Fruit fly (Drosophila melanogaster) whole organism, embryonic: Measurements from ENCODE around the gene dmrt11E.

ENCODE experiments used
- ATbp ChIP-seq: fragments of 200-800 bp; sonication (Bioruptor generic); optimal IDR thresholded peaks from 2 replicates; lab custom pipeline; 2017; ENCODE audit warnings: missing biosample characterization, mild to moderate bottlenecking, missing genetic modification characterization, missing genetic modification reagents
- Adf1 ChIP-seq: fragments of 200-800 bp; sonication (Bioruptor generic); IDR thresholded peaks from 2 replicates; pipeline ENCODE4 v1.3.6; 2022; ENCODE audit warnings: missing biosample characterization, missing genetic modification characterization
- Asciz ChIP-seq: fragments of 200-800 bp; sonication (Bioruptor generic); optimal IDR thresholded peaks from 2 replicates; lab custom pipeline; 2017; ENCODE audit warnings: missing biosample characterization, mild to moderate bottlenecking, missing genetic modification characterization, missing genetic modification reagents
- Awh ChIP-seq: fragments of 200-800 bp; sonication (Bioruptor generic); IDR thresholded peaks from 2 replicates; pipeline ENCODE4, ENCODE4 v1.3.6; 2022; ENCODE audit warnings: missing biosample characterization, missing genetic modification characterization
- C15 ChIP-seq: fragments of 200-800 bp; sonication (Bioruptor generic); IDR thresholded peaks from 3 replicates; pipeline ENCODE4 v1.3.6; 2022; ENCODE audit warnings: missing biosample characterization, missing genetic modification characterization
- CG10321 ChIP-seq: fragments of 200-800 bp; sonication (Bioruptor generic); IDR thresholded peaks from 2 replicates; pipeline ENCODE4 v1.3.6; 2022; ENCODE audit warnings: missing biosample characterization, missing genetic modification characterization
- CG10366 ChIP-seq: fragments of 200-800 bp; sonication (Bioruptor generic); IDR thresholded peaks from 2 replicates; pipeline ENCODE4 v1.3.6; 2022; ENCODE audit warnings: missing biosample characterization, missing genetic modification characterization
- CG10565 ChIP-seq: fragments of 200-800 bp; sonication (Bioruptor generic); optimal IDR thresholded peaks from 3 replicates; lab custom pipeline; 2016; ENCODE audit warnings: missing biosample characterization, mild to moderate bottlenecking, missing genetic modification characterization
- CG11560 ChIP-seq: fragments of 200-800 bp; sonication (Bioruptor generic); IDR thresholded peaks from 3 replicates; pipeline ENCODE4 v1.3.6; 2022; ENCODE audit warnings: missing biosample characterization, missing genetic modification characterization
- CG11696 ChIP-seq: fragments of 200-800 bp; sonication (Bioruptor generic); IDR thresholded peaks from 2 replicates; pipeline ENCODE4 v1.3.6; 2022; ENCODE audit warnings: missing biosample characterization, missing genetic modification characterization
- CG12104 ChIP-seq: fragments of 200-800 bp; sonication (Bioruptor generic); optimal IDR thresholded peaks from 3 replicates; lab custom pipeline; 2016; ENCODE audit warnings: missing biosample characterization, missing genetic modification characterization
- CG1233 ChIP-seq: fragments of 200-800 bp; sonication (Bioruptor generic); optimal IDR thresholded peaks from 4 replicates; lab custom pipeline; 2018; ENCODE audit warnings: missing biosample characterization, mild to moderate bottlenecking, missing genetic modification characterization
- CG12769 ChIP-seq: fragments of 200-800 bp; sonication (Bioruptor generic); optimal IDR thresholded peaks from 2 replicates; lab custom pipeline; 2019; ENCODE audit warnings: missing biosample characterization, mild to moderate bottlenecking, missing genetic modification characterization, moderate library complexity
- CG12942 ChIP-seq: fragments of 200-800 bp; sonication (Bioruptor generic); optimal IDR thresholded peaks from 3 replicates; lab custom pipeline; 2016; ENCODE audit warnings: missing biosample characterization, missing genetic modification characterization
- CG14050 ChIP-seq: fragments of 200-800 bp; sonication (Bioruptor generic); IDR thresholded peaks from 3 replicates; pipeline ENCODE4 v1.3.6; 2022; ENCODE audit warnings: missing biosample characterization, missing genetic modification characterization
- CG1603 ChIP-seq: fragments of 200-800 bp; sonication (Bioruptor generic); optimal IDR thresholded peaks from 2 replicates; lab custom pipeline; 2019; ENCODE audit warnings: missing biosample characterization, mild to moderate bottlenecking, missing genetic modification characterization, moderate library complexity
- CG17186 ChIP-seq: fragments of 200-800 bp; sonication (Bioruptor generic); optimal IDR thresholded peaks from 3 replicates; lab custom pipeline; 2017; ENCODE audit warnings: missing biosample characterization, missing genetic modification reagents, missing genetic modification characterization
- CG18599 ChIP-seq: fragments of 200-800 bp; sonication (Bioruptor generic); optimal IDR thresholded peaks from 3 replicates; lab custom pipeline; 2017; ENCODE audit warnings: missing biosample characterization, missing genetic modification characterization, mild to moderate bottlenecking, moderate library complexity, missing genetic modification reagents
- CG18764 ChIP-seq: fragments of 200-800 bp; sonication (Bioruptor generic); optimal IDR thresholded peaks from 3 replicates; lab custom pipeline; 2016; ENCODE audit warnings: missing biosample characterization, missing genetic modification characterization
- CG2116 ChIP-seq: fragments of 200-800 bp; sonication (Bioruptor generic); optimal IDR thresholded peaks from 3 replicates; lab custom pipeline; 2018; ENCODE audit warnings: missing biosample characterization, mild to moderate bottlenecking, missing genetic modification characterization
- CG2129 ChIP-seq: fragments of 200-800 bp; sonication (Bioruptor generic); IDR thresholded peaks from 2 replicates; pipeline ENCODE4 v1.3.6; 2022; ENCODE audit warnings: missing biosample characterization, missing genetic modification characterization; ENCODE audit not compliant: partially characterized antibody
- CG30020 ChIP-seq: fragments of 200-800 bp; optimal IDR thresholded peaks from 2 replicates; lab custom pipeline; 2019; ENCODE audit warnings: missing biosample characterization, mild to moderate bottlenecking, missing genetic modification characterization, moderate library complexity
- CG3065 ChIP-seq: fragments of 200-800 bp; sonication (Bioruptor generic); optimal IDR thresholded peaks from 2 replicates; lab custom pipeline; 2016; ENCODE audit warnings: missing biosample characterization, missing genetic modification characterization
- CG4730 ChIP-seq: fragments of 200-800 bp; sonication (Bioruptor generic); IDR thresholded peaks from 2 replicates; pipeline ENCODE4 v1.3.6; 2022; ENCODE audit warnings: missing biosample characterization, missing genetic modification characterization
- CG5245 ChIP-seq: fragments of 200-800 bp; sonication (Bioruptor generic); optimal IDR thresholded peaks from 3 replicates; lab custom pipeline; 2016; ENCODE audit warnings: missing biosample characterization, missing genetic modification characterization
- CG7556 ChIP-seq: fragments of 200-800 bp; sonication (Bioruptor generic); optimal IDR thresholded peaks from 2 replicates; lab custom pipeline; 2017; ENCODE audit warnings: missing biosample characterization, mild to moderate bottlenecking, missing genetic modification characterization
- CG8089 ChIP-seq: fragments of 200-800 bp; sonication (Bioruptor generic); optimal IDR thresholded peaks from 3 replicates; lab custom pipeline; 2016; ENCODE audit warnings: missing biosample characterization, missing genetic modification characterization
- CG8359 ChIP-seq: fragments of 200-800 bp; sonication (Bioruptor generic); optimal IDR thresholded peaks from 2 replicates; lab custom pipeline; 2017; ENCODE audit warnings: missing biosample characterization, mild to moderate bottlenecking, missing genetic modification characterization, borderline replicate concordance
- CG9876 ChIP-seq: fragments of 200-800 bp; sonication (Bioruptor generic); optimal IDR thresholded peaks from 2 replicates; lab custom pipeline; 2016; ENCODE audit warnings: missing biosample characterization, missing genetic modification characterization
- CkIIα-i1 ChIP-seq: fragments of 200-800 bp; sonication (Bioruptor generic); IDR thresholded peaks from 2 replicates; pipeline ENCODE4 v1.3.6; 2022; ENCODE audit warnings: missing biosample characterization, missing genetic modification characterization
- Fer3 ChIP-seq: fragments of 200-800 bp; sonication (Bioruptor generic); optimal IDR thresholded peaks from 2 replicates; lab custom pipeline; 2018; ENCODE audit warnings: missing biosample characterization, mild to moderate bottlenecking, missing genetic modification characterization, moderate library complexity
- HLH54F ChIP-seq: fragments of 200-800 bp; sonication (Bioruptor generic); optimal IDR thresholded peaks from 3 replicates; lab custom pipeline; 2016; ENCODE audit warnings: missing biosample characterization, missing genetic modification characterization
- Hr78 ChIP-seq, 2 experiments: fragments of 200-800 bp in 1 of 2; fragments of >200 bp in 1 of 2; sonication (Bioruptor generic) in 1 of 2; optimal IDR thresholded peaks; 2 replicates each; lab custom pipeline; 2017 to 2019; ENCODE audit warnings: missing biosample characterization in 2 of 2, missing genetic modification characterization in 2 of 2, mild to moderate bottlenecking in 1 of 2, moderate library complexity in 1 of 2
- Hsf ChIP-seq: fragments of 200-800 bp; sonication (Bioruptor generic); optimal IDR thresholded peaks from 3 replicates; lab custom pipeline; 2016; ENCODE audit warnings: missing biosample characterization, missing genetic modification characterization
- Mrtf ChIP-seq: fragments of 200-800 bp; sonication (Bioruptor generic); IDR thresholded peaks from 3 replicates; pipeline ENCODE4 v1.3.6; 2022; ENCODE audit warnings: missing biosample characterization, missing genetic modification characterization
- Rfx ChIP-seq: fragments of 200-800 bp; sonication (Bioruptor generic); IDR thresholded peaks from 2 replicates; pipeline ENCODE4 v1.3.6; 2022; ENCODE audit warnings: missing biosample characterization, missing genetic modification characterization
- TFAM ChIP-seq: fragments of 200-800 bp; sonication (Bioruptor generic); optimal IDR thresholded peaks from 2 replicates; lab custom pipeline; 2017; ENCODE audit warnings: missing biosample characterization, missing genetic modification characterization, inconsistent platforms
- ash1 ChIP-seq: fragments of 200-800 bp; sonication (Bioruptor generic); optimal IDR thresholded peaks from 2 replicates; lab custom pipeline; 2018; ENCODE audit warnings: missing biosample characterization, mild to moderate bottlenecking, missing genetic modification characterization
- bsh ChIP-seq, 2 experiments: fragments of 200-800 bp; sonication (Bioruptor generic); optimal IDR thresholded peaks; 2 replicates each; lab custom pipeline; 2017 to 2018; ENCODE audit warnings: mild to moderate bottlenecking in 2 of 2, missing biosample characterization in 2 of 2, missing genetic modification characterization in 2 of 2, moderate library complexity in 1 of 2
- chinmo ChIP-seq: fragments of 200-800 bp; sonication (Bioruptor generic); IDR thresholded peaks from 4 replicates; pipeline ENCODE4 v1.3.6; 2022; ENCODE audit warnings: missing biosample characterization, missing genetic modification characterization; ENCODE audit not compliant: partially characterized antibody
- chm ChIP-seq: fragments of 200-800 bp; sonication (Bioruptor generic); IDR thresholded peaks from 2 replicates; pipeline ENCODE4 v1.3.6; 2022; ENCODE audit warnings: missing biosample characterization, missing genetic modification characterization
- ci ChIP-seq: fragments of 200-800 bp; sonication (Bioruptor generic); IDR thresholded peaks from 3 replicates; pipeline ENCODE4 v1.3.6; 2022; ENCODE audit warnings: missing biosample characterization, missing genetic modification characterization
- dmrt99B ChIP-seq: fragments of 200-800 bp; sonication (Bioruptor generic); optimal IDR thresholded peaks from 2 replicates; lab custom pipeline; 2018; ENCODE audit warnings: missing biosample characterization, mild to moderate bottlenecking, missing genetic modification characterization, moderate library complexity
- lab ChIP-seq: fragments of 200-800 bp; sonication (Bioruptor generic); optimal IDR thresholded peaks from 3 replicates; lab custom pipeline; 2017; ENCODE audit warnings: missing biosample characterization, missing genetic modification characterization, mild to moderate bottlenecking, moderate library complexity, missing genetic modification reagents
- mld ChIP-seq: fragments of 200-800 bp; sonication (Bioruptor generic); IDR thresholded peaks from 3 replicates; pipeline ENCODE4 v1.3.6; 2022; ENCODE audit warnings: missing biosample characterization, missing genetic modification characterization; ENCODE audit not compliant: partially characterized antibody
- otp ChIP-seq: fragments of 200-800 bp; sonication (Bioruptor generic); IDR thresholded peaks from 3 replicates; pipeline ENCODE4, ENCODE4 v1.3.6; 2022; ENCODE audit warnings: missing biosample characterization, missing genetic modification characterization
- pho ChIP-seq: fragments of 200-800 bp; sonication (Bioruptor generic); optimal IDR thresholded peaks from 2 replicates; lab custom pipeline; 2016; ENCODE audit warnings: missing biosample characterization, missing genetic modification characterization
- phol ChIP-seq: fragments of 200-800 bp; sonication (Bioruptor generic); optimal IDR thresholded peaks from 3 replicates; lab custom pipeline; 2018; ENCODE audit warnings: missing biosample characterization, mild to moderate bottlenecking, missing genetic modification characterization, moderate library complexity
- tna ChIP-seq: fragments of 200-800 bp; sonication (Bioruptor generic); IDR thresholded peaks from 2 replicates; pipeline ENCODE4 v1.3.6; 2022; ENCODE audit warnings: missing biosample characterization, missing genetic modification characterization; ENCODE audit not compliant: partially characterized antibody
- ttk ChIP-seq: fragments of 200-800 bp; sonication (Bioruptor generic); IDR thresholded peaks from 2 replicates; pipeline ENCODE4 v2.1.2; 2022; ENCODE audit warnings: missing biosample characterization, missing genetic modification characterization
- wdn ChIP-seq: fragments of 200-800 bp; sonication (Bioruptor generic); IDR thresholded peaks from 2 replicates; pipeline ENCODE4 v1.3.6; 2022; ENCODE audit warnings: missing biosample characterization, missing genetic modification characterization

dmrt11E gene

dm6 chrX:13332702-13333243, 35.2 kb upstream of the dmrt11E start:
- TF ChIP-seq chinmo (GFP tag; lab: Robert Waterston, UW), result no peak
- no peak for TF ChIP-seq mld (GFP tag; lab: Robert Waterston, UW)
- TF ChIP-seq CG18599 (GFP tag; lab: Kevin White, UChicago), result peak; percentile 44
- TF ChIP-seq pho (GFP tag; lab: Kevin White, UChicago), result peak; percentile 44
- TF ChIP-seq CG2129 (GFP tag; lab: Robert Waterston, UW), result no peak
- TF ChIP-seq Adf1 (GFP tag; lab: Robert Waterston, UW), result no peak
- no peak for TF ChIP-seq CG11696
- no peak for TF ChIP-seq CG10565 (GFP tag; lab: Kevin White, UChicago)
- no peak for TF ChIP-seq Mrtf (GFP tag; lab: Robert Waterston, UW)
- TF ChIP-seq Hsf (GFP tag; lab: Kevin White, UChicago), result peak; percentile 24
- no peak for TF ChIP-seq CG9876 (GFP tag; lab: Kevin White, UChicago)
- no peak for TF ChIP-seq CG4730 (GFP tag; lab: Robert Waterston, UW)
- no peak for TF ChIP-seq ci (GFP tag; lab: Robert Waterston, UW)
- no peak for TF ChIP-seq CG8089 (GFP tag; lab: Kevin White, UChicago)
- TF ChIP-seq ash1 (GFP tag; lab: Kevin White, UChicago), result no peak
- no peak for TF ChIP-seq CG5245 (GFP tag; lab: Kevin White, UChicago)
- no peak for TF ChIP-seq CG1233 (GFP tag; lab: Kevin White, UChicago)
- TF ChIP-seq CG17186 (GFP tag; lab: Kevin White, UChicago), result no peak
- TF ChIP-seq TFAM (GFP tag; lab: Kevin White, UChicago), result no peak
- no peak for TF ChIP-seq Awh
- no peak for TF ChIP-seq CG3065 (GFP tag; lab: Kevin White, UChicago)
- TF ChIP-seq CG12104 (GFP tag; lab: Kevin White, UChicago), result no peak
- no peak for TF ChIP-seq CG10366
- no peak for TF ChIP-seq Fer3 (tag; lab: Kevin White, UChicago)
- no peak; the same call in 1 of the 2 replicates for TF ChIP-seq chm (GFP tag; lab: Robert Waterston, UW)
- no peak for TF ChIP-seq CG18764
- no peak for TF ChIP-seq CG2116
- TF ChIP-seq wdn (GFP tag; lab: Robert Waterston, UW), result no peak
- no peak for TF ChIP-seq CG30020
- no peak for TF ChIP-seq dmrt99B
- no peak for TF ChIP-seq CG12769 (tag; lab: Kevin White, UChicago)
- TF ChIP-seq CG8359 (GFP tag; lab: Kevin White, UChicago), result no peak
- no peak for TF ChIP-seq Asciz (GFP tag; lab: Kevin White, UChicago)
- peak; percentile 20 for TF ChIP-seq CG7556 (GFP tag; lab: Kevin White, UChicago)
- TF ChIP-seq HLH54F (GFP tag; lab: Kevin White, UChicago), result peak; percentile 52
- no peak for TF ChIP-seq ttk (GFP tag; lab: Robert Waterston, UW)
- peak in 1 of 2 experiments; percentile 25 for TF ChIP-seq bsh (GFP tag; optimal IDR thresholded peaks at IDR 0.05; lab: Kevin White, UChicago)
- TF ChIP-seq tna (GFP tag; lab: Robert Waterston, UW), result no peak
- no peak for TF ChIP-seq CG10321 (GFP tag; lab: Robert Waterston, UW)
- TF ChIP-seq Rfx (GFP tag; lab: Robert Waterston, UW), result peak; percentile 45; the same call in 1 of the 2 replicates
- no peak for TF ChIP-seq CG11560 (tag; lab: Robert Waterston, UW)
- no peak for TF ChIP-seq Hr78 (GFP tag; optimal IDR thresholded peaks at IDR 0.05; lab: Kevin White, UChicago)
- peak; percentile 8 for TF ChIP-seq lab (GFP tag; lab: Kevin White, UChicago)
- no peak for TF ChIP-seq C15 (GFP tag; lab: Robert Waterston, UW)
- no peak for TF ChIP-seq ATbp (GFP tag; lab: Kevin White, UChicago)
- TF ChIP-seq CG14050 (GFP tag; lab: Robert Waterston, UW), result no peak
- no peak for TF ChIP-seq CG12942 (GFP tag; lab: Kevin White, UChicago)
- no peak for TF ChIP-seq CkIIα-i1 (GFP tag; lab: Robert Waterston, UW)
- TF ChIP-seq otp (GFP tag; lab: Robert Waterston, UW), result no peak
- TF ChIP-seq CG1603, result peak; percentile 9
- TF ChIP-seq phol (tag; lab: Kevin White, UChicago), result peak; percentile 2
